Fruit fly (Drosophila melanogaster) whole organism, embryonic: ENCODE data around the gene RapGAP1.

ENCODE experiments used
- Adf1 ChIP-seq: fragments of 200-800 bp; sonication (Bioruptor generic); IDR thresholded peaks from 2 replicates; pipeline ENCODE4 v1.3.6; 2022; ENCODE audit warnings: missing biosample characterization, missing genetic modification characterization
- CG10209 ChIP-seq: fragments of 200-800 bp; sonication (Bioruptor generic); optimal IDR thresholded peaks from 3 replicates; lab custom pipeline; 2017; ENCODE audit warnings: missing biosample characterization, mild to moderate bottlenecking, missing genetic modification characterization, missing genetic modification reagents
- CG12071 ChIP-seq: fragments of 200-800 bp; sonication (Bioruptor generic); optimal IDR thresholded peaks from 3 replicates; lab custom pipeline; 2018; ENCODE audit warnings: missing biosample characterization, mild to moderate bottlenecking, missing genetic modification characterization
- CG12155 ChIP-seq: fragments of 200-800 bp; sonication (Bioruptor generic); optimal IDR thresholded peaks from 3 replicates; lab custom pipeline; 2016; ENCODE audit warnings: missing biosample characterization, missing genetic modification characterization
- CG12769 ChIP-seq: fragments of 200-800 bp; sonication (Bioruptor generic); optimal IDR thresholded peaks from 2 replicates; lab custom pipeline; 2019; ENCODE audit warnings: missing biosample characterization, mild to moderate bottlenecking, missing genetic modification characterization, moderate library complexity
- CG13296 ChIP-seq: fragments of 200-800 bp; sonication (Bioruptor generic); optimal IDR thresholded peaks from 3 replicates; lab custom pipeline; 2018; ENCODE audit warnings: missing biosample characterization, mild to moderate bottlenecking, missing genetic modification characterization
- CG15011 ChIP-seq: fragments of 200-800 bp; sonication (Bioruptor generic); optimal IDR thresholded peaks from 3 replicates; lab custom pipeline; 2018; ENCODE audit warnings: missing biosample characterization, mild to moderate bottlenecking, missing genetic modification characterization
- CG15269 ChIP-seq: fragments of 200-800 bp; sonication (Bioruptor generic); optimal IDR thresholded peaks from 2 replicates; lab custom pipeline; 2018; ENCODE audit warnings: missing biosample characterization, mild to moderate bottlenecking, missing genetic modification characterization, moderate library complexity
- CG1647 ChIP-seq: fragments of 200-800 bp; sonication (Bioruptor generic); optimal IDR thresholded peaks from 3 replicates; lab custom pipeline; 2016; ENCODE audit warnings: missing biosample characterization, missing genetic modification characterization
- CG18262 ChIP-seq: fragments of 200-800 bp; optimal IDR thresholded peaks from 3 replicates; lab custom pipeline; 2019; ENCODE audit warnings: missing biosample characterization, mild to moderate bottlenecking, missing genetic modification characterization, moderate library complexity
- CG2678 ChIP-seq: fragments of 200-800 bp; sonication (Bioruptor generic); optimal IDR thresholded peaks from 3 replicates; lab custom pipeline; 2019; ENCODE audit warnings: missing biosample characterization, mild to moderate bottlenecking, missing genetic modification characterization, moderate library complexity
- CG2712 ChIP-seq: fragments of 200-800 bp; optimal IDR thresholded peaks from 3 replicates; lab custom pipeline; 2019; ENCODE audit warnings: missing biosample characterization, mild to moderate bottlenecking, missing genetic modification characterization, moderate library complexity
- CG5245 ChIP-seq: fragments of 200-800 bp; sonication (Bioruptor generic); optimal IDR thresholded peaks from 3 replicates; lab custom pipeline; 2016; ENCODE audit warnings: missing biosample characterization, missing genetic modification characterization
- CG6272 ChIP-seq: fragments of 200-800 bp; sonication (Bioruptor generic); IDR thresholded peaks from 2 replicates; pipeline ENCODE4 v1.3.6; 2022; ENCODE audit warnings: missing biosample characterization, missing genetic modification characterization
- CG6654 ChIP-seq: fragments of 200-800 bp; sonication (Bioruptor generic); optimal IDR thresholded peaks from 2 replicates; lab custom pipeline; 2017; ENCODE audit warnings: missing biosample characterization, mild to moderate bottlenecking, missing genetic modification characterization
- CG8281 ChIP-seq: fragments of 200-800 bp; sonication (Bioruptor generic); optimal IDR thresholded peaks from 2 replicates; lab custom pipeline; 2018; ENCODE audit warnings: missing biosample characterization, mild to moderate bottlenecking, missing genetic modification characterization, moderate library complexity
- Dip3 ChIP-seq: fragments of 200-800 bp; sonication (Bioruptor generic); optimal IDR thresholded peaks from 3 replicates; lab custom pipeline; 2016; ENCODE audit warnings: missing biosample characterization, missing genetic modification characterization
- Doc2 ChIP-seq: fragments of 200-800 bp; sonication (Bioruptor generic); IDR thresholded peaks from 2 replicates; pipeline ENCODE4 v1.3.6; 2022; ENCODE audit warnings: missing biosample characterization, missing genetic modification characterization
- Elba2 ChIP-seq: fragments of 200-800 bp; sonication (Bioruptor generic); optimal IDR thresholded peaks from 3 replicates; lab custom pipeline; 2016; ENCODE audit warnings: missing biosample characterization, missing genetic modification characterization
- Ets65A ChIP-seq: fragments of 200-800 bp; sonication (Bioruptor generic); peaks from one replicate; lab custom pipeline; 2016; ENCODE audit warnings: missing biosample characterization, missing genetic modification characterization
- GATAe ChIP-seq: fragments of 200-800 bp; sonication (Bioruptor generic); conservative IDR thresholded peaks from 2 replicates; pipeline ENCODE4 v1.3.6; 2022; ENCODE audit warnings: missing biosample characterization, missing genetic modification characterization
- HLHmδ ChIP-seq: fragments of 200-800 bp; sonication (Bioruptor generic); optimal IDR thresholded peaks from 2 replicates; lab custom pipeline; 2018; ENCODE audit warnings: missing biosample characterization, mild to moderate bottlenecking, missing genetic modification characterization, moderate library complexity
- Med ChIP-seq: fragments of 200-800 bp; sonication (Bioruptor generic); peaks from one replicate; lab custom pipeline; 2016; ENCODE audit warnings: missing biosample characterization, missing genetic modification characterization, mild to moderate bottlenecking, inconsistent platforms, moderate library complexity
- Myb ChIP-seq: fragments of 200-800 bp; sonication (Bioruptor generic); optimal IDR thresholded peaks from 2 replicates; lab custom pipeline; 2016; ENCODE audit warnings: missing biosample characterization, missing genetic modification characterization
- NC2α ChIP-seq: fragments of 200-800 bp; sonication (Bioruptor generic); optimal IDR thresholded peaks from 2 replicates; lab custom pipeline; 2016; ENCODE audit warnings: missing biosample characterization, missing genetic modification characterization
- NC2β ChIP-seq: fragments of 200-800 bp; sonication (Bioruptor generic); optimal IDR thresholded peaks from 2 replicates; lab custom pipeline; 2016; ENCODE audit warnings: missing biosample characterization, missing genetic modification characterization
- NFAT ChIP-seq: fragments of 200-800 bp; sonication (Bioruptor generic); IDR thresholded peaks from 2 replicates; pipeline ENCODE4 v1.3.6; 2022; ENCODE audit warnings: missing biosample characterization, missing genetic modification characterization
- Rx ChIP-seq: fragments of 200-800 bp; sonication (Bioruptor generic); IDR thresholded peaks from 2 replicates; pipeline ENCODE4 v1.3.6; 2022; ENCODE audit warnings: missing biosample characterization, missing genetic modification characterization
- Sin3A ChIP-seq: fragments of >200 bp; optimal IDR thresholded peaks from 2 replicates; lab custom pipeline; 2018
- caup ChIP-seq: fragments of 200-800 bp; sonication (Bioruptor generic); optimal IDR thresholded peaks from 3 replicates; lab custom pipeline; 2017; ENCODE audit warnings: missing biosample characterization, mild to moderate bottlenecking, missing genetic modification characterization, moderate library complexity; ENCODE audit not compliant: severe bottlenecking
- chinmo ChIP-seq: fragments of 200-800 bp; sonication (Bioruptor generic); IDR thresholded peaks from 4 replicates; pipeline ENCODE4 v1.3.6; 2022; ENCODE audit warnings: missing biosample characterization, missing genetic modification characterization; ENCODE audit not compliant: partially characterized antibody
- crc ChIP-seq: fragments of 200-800 bp; sonication (Bioruptor generic); optimal IDR thresholded peaks from 2 replicates; lab custom pipeline; 2016; ENCODE audit warnings: missing biosample characterization, missing genetic modification characterization
- dpn ChIP-seq, 2 experiments: fragments of 200-800 bp; sonication (Bioruptor generic); optimal IDR thresholded peaks; 3 replicates each; lab custom pipeline; 2016; ENCODE audit warnings: missing biosample characterization in 2 of 2, missing genetic modification characterization in 2 of 2
- gem ChIP-seq: fragments of 200-800 bp; sonication (Bioruptor generic); optimal IDR thresholded peaks from 2 replicates; lab custom pipeline; 2019; ENCODE audit warnings: missing biosample characterization, mild to moderate bottlenecking, missing genetic modification characterization, moderate library complexity
- gro ChIP-seq: fragments of 200-800 bp; sonication (Bioruptor generic); optimal IDR thresholded peaks from 2 replicates; lab custom pipeline; 2016; ENCODE audit warnings: missing biosample characterization, missing genetic modification characterization
- h ChIP-seq: fragments of >200 bp; optimal IDR thresholded peaks from 2 replicates; lab custom pipeline; 2017
- lab ChIP-seq: fragments of 200-800 bp; sonication (Bioruptor generic); optimal IDR thresholded peaks from 3 replicates; lab custom pipeline; 2017; ENCODE audit warnings: missing biosample characterization, missing genetic modification characterization, mild to moderate bottlenecking, moderate library complexity, missing genetic modification reagents
- odd ChIP-seq: fragments of 200-800 bp; sonication (Bioruptor generic); optimal IDR thresholded peaks from 2 replicates; lab custom pipeline; 2017; ENCODE audit warnings: missing biosample characterization, mild to moderate bottlenecking, missing genetic modification characterization
- otp ChIP-seq: fragments of 200-800 bp; sonication (Bioruptor generic); IDR thresholded peaks from 3 replicates; pipeline ENCODE4, ENCODE4 v1.3.6; 2022; ENCODE audit warnings: missing biosample characterization, missing genetic modification characterization
- phol ChIP-seq: fragments of 200-800 bp; sonication (Bioruptor generic); optimal IDR thresholded peaks from 3 replicates; lab custom pipeline; 2018; ENCODE audit warnings: missing biosample characterization, mild to moderate bottlenecking, missing genetic modification characterization, moderate library complexity
- pnt ChIP-seq: fragments of 200-800 bp; sonication (Bioruptor generic); optimal IDR thresholded peaks from 3 replicates; lab custom pipeline; 2016; ENCODE audit warnings: missing biosample characterization, missing genetic modification characterization
- prd ChIP-seq, 3 experiments: fragments of >200 bp in 2 of 3; fragments of 200-800 bp in 1 of 3; sonication (Bioruptor generic) in 1 of 3; optimal IDR thresholded peaks in 2 of 3; IDR thresholded peaks in 1 of 3; 2 replicates in 2 of 3; 3 replicates in 1 of 3; pipeline versions ENCODE4 v1.3.6 to Lab custom; 2017 to 2022; ENCODE audit warnings: missing biosample characterization in 1 of 3, missing genetic modification characterization in 1 of 3
- pros ChIP-seq: fragments of 200-800 bp; sonication (Bioruptor generic); optimal IDR thresholded peaks from 3 replicates; lab custom pipeline; 2019; ENCODE audit warnings: missing biosample characterization, mild to moderate bottlenecking, missing genetic modification characterization, moderate library complexity
- psq ChIP-seq: fragments of 200-800 bp; sonication (Bioruptor generic); optimal IDR thresholded peaks from 2 replicates; lab custom pipeline; 2017; ENCODE audit warnings: missing biosample characterization, missing genetic modification characterization
- repo ChIP-seq: fragments of 200-800 bp; sonication (Bioruptor generic); optimal IDR thresholded peaks from 2 replicates; lab custom pipeline; 2016; ENCODE audit warnings: missing biosample characterization, missing genetic modification characterization
- sens ChIP-seq: fragments of 200-800 bp; sonication (Bioruptor generic); peaks from one replicate; lab custom pipeline; 2016; ENCODE audit warnings: missing biosample characterization, missing genetic modification characterization
- seq ChIP-seq: fragments of 200-800 bp; sonication (Bioruptor generic); IDR thresholded peaks from 2 replicates; pipeline ENCODE4 v1.3.6; 2022; ENCODE audit warnings: missing biosample characterization, missing genetic modification characterization
- shn ChIP-seq: fragments of 200-800 bp; sonication (Bioruptor generic); optimal IDR thresholded peaks from 3 replicates; lab custom pipeline; 2016; ENCODE audit warnings: missing biosample characterization, missing genetic modification characterization
- tio ChIP-seq: fragments of 200-800 bp; sonication (Bioruptor generic); optimal IDR thresholded peaks from 2 replicates; lab custom pipeline; 2017; ENCODE audit warnings: missing biosample characterization, missing genetic modification characterization, inconsistent platforms
- unc-4 ChIP-seq: fragments of 200-800 bp; sonication (Bioruptor generic); IDR thresholded peaks from 2 replicates; pipeline ENCODE4 v1.3.6; 2022; ENCODE audit warnings: missing biosample characterization, missing genetic modification characterization; ENCODE audit not compliant: partially characterized antibody
- wdn ChIP-seq: fragments of 200-800 bp; sonication (Bioruptor generic); IDR thresholded peaks from 2 replicates; pipeline ENCODE4 v1.3.6; 2022; ENCODE audit warnings: missing biosample characterization, missing genetic modification characterization
- wek ChIP-seq: fragments of 200-800 bp; sonication (Bioruptor generic); optimal IDR thresholded peaks from 3 replicates; lab custom pipeline; 2018; ENCODE audit warnings: missing biosample characterization, mild to moderate bottlenecking, missing genetic modification characterization, moderate library complexity
- z ChIP-seq: fragments of 200-800 bp; sonication (Bioruptor generic); IDR thresholded peaks from 3 replicates; pipeline ENCODE4 v1.3.6; 2022; ENCODE audit warnings: missing biosample characterization, missing genetic modification characterization

RapGAP1 gene

DNA sequence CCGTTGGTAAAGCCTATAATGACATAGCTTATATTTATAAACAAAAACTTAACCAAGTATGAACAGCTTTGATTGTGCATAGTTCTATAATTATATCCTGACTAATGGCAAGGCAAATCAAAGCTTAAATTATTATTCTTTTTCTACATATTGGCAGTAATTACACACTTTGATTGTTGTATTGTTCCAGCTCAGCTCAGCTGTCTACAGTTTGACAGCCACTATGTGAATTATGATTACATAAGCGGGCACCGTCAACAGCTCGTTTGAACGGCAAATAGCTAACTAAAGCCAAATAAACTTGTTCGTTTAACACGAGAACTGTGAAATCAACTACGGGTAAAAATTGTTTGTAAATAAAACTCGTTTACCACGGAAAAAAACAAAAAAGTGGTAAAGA lies 57.2 kb downstream of the RapGAP1 start:
- TF ChIP-seq CG6272: no peak
- TF ChIP-seq gro (GFP tag; lab: Kevin White, UChicago): no peak
- TF ChIP-seq CG10209 (GFP tag; lab: Kevin White, UChicago): no peak
- 0 out of 4 replicates have a peak, but pooled peaks have one; percentile 10 for TF ChIP-seq chinmo (GFP tag; lab: Robert Waterston, UW)
- peak; percentile 88 for TF ChIP-seq CG6654 (GFP tag; lab: Kevin White, UChicago)
- no peak for TF ChIP-seq shn
- no peak for TF ChIP-seq z (GFP tag; lab: Robert Waterston, UW)
- no peak for TF ChIP-seq CG12155
- TF ChIP-seq tio (GFP tag; lab: Kevin White, UChicago): no peak
- no peak for TF ChIP-seq wdn (GFP tag; lab: Robert Waterston, UW)
- no peak for TF ChIP-seq CG12071 (GFP tag; lab: Kevin White, UChicago)
- no peak for TF ChIP-seq lab (GFP tag; lab: Kevin White, UChicago)
- TF ChIP-seq CG2678 (tag; lab: Kevin White, UChicago): peak; percentile 13
- TF ChIP-seq sens (GFP tag; lab: Kevin White, UChicago): peak; percentile 62
- TF ChIP-seq Adf1 (GFP tag; lab: Robert Waterston, UW): no peak
- TF ChIP-seq repo (GFP tag; lab: Kevin White, UChicago): no peak
- TF ChIP-seq NFAT: no peak
- TF ChIP-seq CG2712 (tag; lab: Kevin White, UChicago): no peak
- no peak for TF ChIP-seq CG5245 (GFP tag; lab: Kevin White, UChicago)
- no peak for TF ChIP-seq caup (GFP tag; lab: Kevin White, UChicago)
- no peak for TF ChIP-seq pnt (GFP tag; lab: Kevin White, UChicago)
- no peak for TF ChIP-seq Dip3 (GFP tag; lab: Kevin White, UChicago)
- TF ChIP-seq NC2α (GFP tag; lab: Kevin White, UChicago): no peak
- no peak for TF ChIP-seq psq
- no peak for TF ChIP-seq CG12769
- no peak for TF ChIP-seq crc (GFP tag; lab: Kevin White, UChicago)
- no peak for TF ChIP-seq Sin3A
- no peak for TF ChIP-seq prd (optimal IDR thresholded peaks at IDR 0.05; lab: Kevin White, UChicago)
- TF ChIP-seq prd (GFP tag; IDR thresholded peaks at IDR 0.05; lab: Robert Waterston, UW): no peak
- no peak for TF ChIP-seq pros (GFP tag; lab: Kevin White, UChicago)
- TF ChIP-seq Myb (GFP tag; lab: Kevin White, UChicago): no peak
- TF ChIP-seq HLHmδ: no peak
- no peak for TF ChIP-seq CG13296
- no peak for TF ChIP-seq odd (GFP tag; lab: Kevin White, UChicago)
- no peak for TF ChIP-seq otp (GFP tag; lab: Robert Waterston, UW)
- no peak for TF ChIP-seq CG8281
- no peak for TF ChIP-seq unc-4 (GFP tag; lab: Robert Waterston, UW)
- no peak for TF ChIP-seq seq (GFP tag; lab: Robert Waterston, UW)
- TF ChIP-seq h: no peak
- TF ChIP-seq Med (GFP tag; lab: Kevin White, UChicago): no peak
- TF ChIP-seq wek (GFP tag; lab: Kevin White, UChicago): no peak
- TF ChIP-seq NC2β (GFP tag; lab: Kevin White, UChicago): no peak
- TF ChIP-seq Rx (GFP tag; lab: Robert Waterston, UW): no peak
- no peak for TF ChIP-seq Doc2 (GFP tag; lab: Robert Waterston, UW)
- no peak for TF ChIP-seq Elba2
- no peak for TF ChIP-seq Ets65A
- TF ChIP-seq CG15269: peak; percentile 32
- TF ChIP-seq GATAe (GFP tag; lab: Robert Waterston, UW): no peak
- TF ChIP-seq phol (tag; lab: Kevin White, UChicago): no peak
- TF ChIP-seq CG1647 (GFP tag; lab: Kevin White, UChicago): no peak
- TF ChIP-seq CG18262 (tag; lab: Kevin White, UChicago): no peak
- TF ChIP-seq gem (tag; lab: Kevin White, UChicago): peak; percentile 25
- no peak for TF ChIP-seq CG15011 (GFP tag; lab: Kevin White, UChicago)
- TF ChIP-seq dpn (GFP tag; optimal IDR thresholded peaks at IDR 0.05; lab: Kevin White, UChicago): no peak
